Fruit fly (Drosophila melanogaster): Measurements from ENCODE around the gene Lint-O.

Lint-O gene

dm6 chrX:2732127-2732526, 33.6 kb downstream of the Lint-O start, which contains the start of the genes ttm50 and CG2712 (continued):
- TF ChIP-seq CG13123 (GFP tag; optimal IDR thresholded peaks at IDR 0.05) (no peak), Chrac-16 (GFP tag; optimal IDR thresholded peaks at IDR 0.05) (peak; percentile 52), CG6683 (GFP tag; optimal IDR thresholded peaks at IDR 0.05) (peak; percentile 15), CG30431 (GFP tag; optimal IDR thresholded peaks at IDR 0.05) (no peak), CG3407 (GFP tag; optimal IDR thresholded peaks at IDR 0.05) (no peak), CG31365 (tag; optimal IDR thresholded peaks at IDR 0.05) (no peak), CG7963 (GFP tag; IDR thresholded peaks at IDR 0.05; ENCODE audit: partially characterized antibody) (no peak), CG13894 (tag; optimal IDR thresholded peaks at IDR 0.05) (no peak), CG5953 (GFP tag; IDR thresholded peaks at IDR 0.05) (no peak), CG3281 (GFP tag; optimal IDR thresholded peaks at IDR 0.05) (peak; percentile 60), nerfin-1 (tag; optimal IDR thresholded peaks at IDR 0.05) (peak; percentile 36), dan (GFP tag; IDR thresholded peaks at IDR 0.05) (no peak), unc-4 (GFP tag; IDR thresholded peaks at IDR 0.05; ENCODE audit: partially characterized antibody) (no peak), croc (GFP tag; conservative IDR thresholded peaks at IDR 0.05) (peak; percentile 47; the same call in 2 of the 3 replicates), sc (optimal IDR thresholded peaks at IDR 0.05) (no peak), sc (GFP tag; optimal IDR thresholded peaks at IDR 0.05) (no peak), CG11093 (GFP tag; IDR thresholded peaks at IDR 0.05) (peak; percentile 62; the same call in 1 of the 3 replicates), YL-1 (GFP tag; optimal IDR thresholded peaks at IDR 0.05) (peak; percentile 76), CrebB (tag; optimal IDR thresholded peaks at IDR 0.05) (no peak), CG13775 (GFP tag; optimal IDR thresholded peaks at IDR 0.05) (peak; percentile 73), CG1233 (GFP tag; optimal IDR thresholded peaks at IDR 0.05) (no peak), CG11398 (GFP tag; optimal IDR thresholded peaks at IDR 0.05) (no peak), CG4328 (GFP tag; optimal IDR thresholded peaks at IDR 0.05) (peak; percentile 31), fd102C (GFP tag; optimal IDR thresholded peaks at IDR 0.05) (no peak), CG10431 (GFP tag; optimal IDR thresholded peaks at IDR 0.05) (no peak), ro (GFP tag; IDR thresholded peaks at IDR 0.05) (no peak), crp (GFP tag; optimal IDR thresholded peaks at IDR 0.05) (peak; percentile 57 to 93), CG3163 (GFP tag; optimal IDR thresholded peaks at IDR 0.05) (no peak), CG1529 (GFP tag; optimal IDR thresholded peaks at IDR 0.05) (no peak), Rx (GFP tag; IDR thresholded peaks at IDR 0.05) (0 out of 2 replicates have a peak, but pooled peaks have one; percentile 20), CG32772 (GFP tag; IDR thresholded peaks at IDR 0.05) (no peak), maf-S (GFP tag; optimal IDR thresholded peaks at IDR 0.05) (no peak), CG8388 (GFP tag; optimal IDR thresholded peaks at IDR 0.05) (no peak), Six4 (GFP tag; optimal IDR thresholded peaks at IDR 0.05) (peak; percentile 13), Dip3 (GFP tag; optimal IDR thresholded peaks at IDR 0.05) (no peak), CG34376 (GFP tag; optimal IDR thresholded peaks at IDR 0.05) (peak; percentile 28), ems (GFP tag; optimal IDR thresholded peaks at IDR 0.05) (no peak), Side (GFP tag; optimal IDR thresholded peaks at IDR 0.05) (no peak), ase (GFP tag; IDR thresholded peaks at IDR 0.05) (0 out of 3 replicates have a peak, but pooled peaks have one; percentile 32), CG3847 (GFP tag; IDR thresholded peaks at IDR 0.05) (peak; percentile 57), al (GFP tag; IDR thresholded peaks at IDR 0.05) (peak; percentile 60), CG8281 (tag; optimal IDR thresholded peaks at IDR 0.05) (peak; percentile 27), Bdp1 (GFP tag; optimal IDR thresholded peaks at IDR 0.05) (no peak), Myb (GFP tag; optimal IDR thresholded peaks at IDR 0.05) (no peak), cas (GFP tag; IDR thresholded peaks at IDR 0.05) (no peak), Tbp (GFP tag; optimal IDR thresholded peaks at IDR 0.05) (peak; percentile 66), Doc2 (GFP tag; IDR thresholded peaks at IDR 0.05) (0 out of 2 replicates have a peak, but pooled peaks have one; percentile 27), CG43689 (GFP tag; IDR thresholded peaks at IDR 0.05) (no peak), CG2116 (GFP tag; optimal IDR thresholded peaks at IDR 0.05) (peak; percentile 55), mam (GFP tag; optimal IDR thresholded peaks at IDR 0.05) (no peak), MESR4 (GFP tag; optimal IDR thresholded peaks at IDR 0.05) (no peak), jing (GFP tag; optimal IDR thresholded peaks at IDR 0.05) (no peak)
